Fruit fly (Drosophila melanogaster): ENCODE measurements around the gene CG2614.

DNA sequence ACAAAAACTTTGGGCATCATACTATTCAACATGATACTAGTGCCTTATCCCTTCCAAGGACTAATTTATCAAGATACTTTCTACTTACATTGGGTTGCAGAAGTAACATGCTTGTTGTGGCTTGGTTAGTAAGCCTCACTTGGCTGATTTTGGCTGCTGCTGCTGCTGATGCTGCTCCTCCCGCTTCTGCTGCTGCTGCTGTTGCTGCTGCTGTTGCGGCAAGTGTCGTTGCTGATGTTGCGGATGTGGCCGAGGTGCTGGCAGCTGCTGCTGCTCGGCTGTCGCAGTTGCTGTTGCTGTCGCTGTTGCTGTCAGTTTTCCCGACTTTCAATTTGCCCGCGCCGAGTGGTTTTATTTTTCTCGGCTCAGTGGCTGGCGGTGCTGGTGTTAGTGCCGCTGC is 33.8 kb downstream of the CG2614 start:
- TF ChIP-seq CG10348 (GFP tag; IDR thresholded peaks at IDR 0.05) (no peak), gl (tag; optimal IDR thresholded peaks at IDR 0.05) (no peak), CG12605 (GFP tag; IDR thresholded peaks at IDR 0.05) (no peak), EcR (GFP tag; optimal IDR thresholded peaks at IDR 0.05) (no peak), CG34367 (tag; optimal IDR thresholded peaks at IDR 0.05) (no peak), CG9948 (tag; optimal IDR thresholded peaks at IDR 0.05) (no peak), CG14655 (GFP tag; optimal IDR thresholded peaks at IDR 0.05) (no peak)

Data from whole organism, pupa.